Worm (Caenorhabditis elegans): ENCODE results near the gene sucl-1.

The sucl-1 gene

DNA sequence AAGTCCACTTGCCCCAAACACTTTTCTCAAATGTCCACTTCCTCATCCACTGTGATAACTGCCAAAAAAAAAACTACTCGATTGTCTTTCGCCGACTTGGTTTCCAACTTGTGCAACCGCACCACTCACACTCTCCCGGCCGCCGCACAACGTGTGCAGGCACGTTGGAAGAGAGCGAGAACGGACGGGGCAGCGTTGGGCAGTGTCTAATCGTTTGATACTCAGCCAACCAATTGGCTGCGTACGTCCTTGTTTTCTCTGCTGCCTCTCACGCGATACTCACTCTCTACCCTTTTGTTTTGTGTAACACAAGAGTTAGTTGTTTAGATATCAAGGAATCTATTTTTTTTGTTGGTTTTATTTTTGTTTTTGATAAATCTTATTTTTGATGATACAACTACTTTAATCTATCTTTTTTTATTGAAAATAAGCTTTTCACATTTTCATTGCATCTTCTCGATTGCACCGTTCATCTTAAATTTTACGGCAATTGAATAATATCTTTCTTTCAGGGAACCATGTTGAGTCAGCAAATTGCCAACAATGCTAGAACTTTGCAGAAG, at the start of gene sucl-1:
Gene sucl-1 (plus strand): TSS at position 513 of the 563 bp plus-strand sequence.
- no peak for TF ChIP-seq unc-62 (GFP tag; optimal IDR thresholded peaks at IDR 0.05)

DNA sequence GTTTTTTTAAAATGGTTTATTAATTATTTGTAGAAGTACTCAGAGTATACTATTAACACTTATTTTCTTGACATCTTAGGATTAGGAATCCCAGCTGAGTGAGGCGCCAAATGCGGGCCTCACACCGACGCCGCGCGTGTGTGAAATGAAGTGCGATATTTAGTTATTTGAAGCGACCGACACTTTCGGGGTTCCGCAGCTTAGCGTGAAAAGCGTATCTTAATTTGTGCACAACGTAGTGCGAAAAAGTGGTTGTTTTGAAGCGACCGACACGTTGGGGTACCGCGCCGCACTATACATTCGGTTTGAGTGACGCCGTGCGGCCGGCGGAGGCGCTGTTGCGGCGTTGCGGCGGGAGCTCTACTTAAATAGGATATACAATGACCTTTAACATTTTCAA, 48.9 kb upstream of the sucl-1 start:
- no peak for TF ChIP-seq unc-62 (GFP tag; optimal IDR thresholded peaks at IDR 0.05)

DNA sequence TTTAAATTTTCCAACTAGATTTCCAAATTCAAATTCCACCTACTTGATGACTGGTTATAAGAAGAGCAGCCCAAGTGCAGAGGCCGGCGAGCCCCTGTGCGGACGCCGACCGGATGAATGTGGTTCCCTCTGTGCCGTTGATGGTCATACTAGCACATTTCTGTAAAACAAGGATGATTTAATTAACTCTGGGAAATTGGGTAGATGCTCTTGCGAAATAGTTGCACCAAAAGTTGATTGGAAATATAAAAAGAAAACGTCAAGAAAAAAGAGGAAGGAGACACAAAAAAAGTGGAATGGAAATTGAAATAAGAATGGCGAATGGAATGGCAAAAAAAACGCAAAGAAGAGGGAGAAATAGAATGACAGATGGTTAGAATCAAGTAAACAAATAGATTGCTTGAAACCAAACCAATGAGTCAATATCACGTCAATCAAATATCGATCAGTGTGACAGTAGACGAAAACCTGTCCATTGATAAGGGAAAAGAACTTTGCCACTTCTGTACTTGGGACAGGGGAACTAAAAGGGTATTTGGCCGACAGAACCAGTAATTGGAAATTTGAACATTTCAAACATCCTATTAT, 47.0 kb upstream of the sucl-1 start, which contains the start of gene tmem-184:
Gene tmem-184 (minus strand): TSS at position 164 of the 588 bp plus-strand sequence.
- no peak for TF ChIP-seq unc-62 (GFP tag; optimal IDR thresholded peaks at IDR 0.05)

DNA sequence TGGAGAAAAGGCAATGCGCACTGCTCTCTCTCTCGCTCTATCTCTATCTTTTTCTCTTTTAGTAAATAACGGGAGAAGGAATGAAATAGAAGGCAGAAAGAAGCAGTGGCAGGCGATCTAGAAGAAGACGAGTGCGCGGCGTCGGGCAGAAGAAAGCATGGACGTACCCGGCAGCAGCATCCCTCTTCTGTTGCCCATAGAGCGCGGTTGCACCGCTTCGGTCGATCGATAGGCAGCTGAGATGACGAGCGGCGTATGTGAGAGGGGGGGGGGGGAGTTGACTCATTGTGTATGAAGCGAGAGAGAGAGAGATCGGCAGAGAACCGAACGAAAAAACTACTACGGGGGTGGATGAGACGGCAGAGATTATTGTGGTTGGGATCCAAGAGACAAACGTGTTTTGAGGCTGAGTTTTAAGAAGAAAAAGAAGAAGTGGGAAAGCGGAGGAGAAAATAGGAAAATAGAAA, 45.6 kb upstream of the sucl-1 start:
- no peak for TF ChIP-seq unc-62 (GFP tag; optimal IDR thresholded peaks at IDR 0.05)

DNA sequence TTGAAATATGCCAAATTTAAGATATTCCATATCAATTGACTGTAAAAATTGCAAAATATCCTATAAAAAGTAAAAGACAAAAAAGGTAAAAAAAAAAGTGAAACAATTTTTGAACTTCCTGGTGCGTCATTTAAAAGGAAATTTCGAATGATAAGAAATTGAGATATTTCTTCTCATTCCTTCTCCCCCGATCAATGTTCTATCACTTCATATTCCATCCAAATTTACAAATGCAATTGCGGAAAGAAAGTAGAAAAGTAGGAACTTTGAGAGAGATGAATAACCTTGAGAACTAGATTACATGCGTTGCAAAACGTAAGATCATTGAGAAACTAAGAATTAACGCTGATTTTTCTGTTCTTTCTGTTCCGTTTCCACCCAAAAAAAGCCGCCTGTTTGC, 44.2 kb upstream of the sucl-1 start:
- TF ChIP-seq unc-62 (GFP tag; optimal IDR thresholded peaks at IDR 0.05), result no peak

DNA sequence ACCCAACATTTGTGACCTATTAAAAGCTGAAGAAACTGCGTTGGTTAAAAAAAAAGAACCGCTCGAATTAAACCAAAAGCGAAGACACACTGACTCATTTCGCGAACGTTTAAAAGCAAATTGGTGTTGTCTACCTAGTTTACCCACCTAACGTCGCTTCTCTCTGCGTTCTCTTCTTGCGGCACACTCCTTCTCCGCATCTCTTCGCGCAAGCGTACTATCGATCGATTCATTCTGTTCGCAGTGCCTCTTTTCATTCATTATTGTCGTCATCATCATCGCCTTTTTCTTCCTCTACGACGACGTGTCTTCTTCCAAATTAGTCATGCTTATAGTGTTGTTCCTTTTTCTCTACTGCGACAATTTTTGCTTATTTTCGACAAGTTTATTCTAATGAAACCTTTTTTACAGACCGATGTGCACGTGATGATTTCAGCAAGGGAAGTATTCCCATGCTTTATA, 42.6 kb upstream of the sucl-1 start, which contains the start of gene atrn-1:
Gene atrn-1 (plus strand): TSS at position 412 of the 462 bp plus-strand sequence.
- TF ChIP-seq unc-62 (GFP tag; optimal IDR thresholded peaks at IDR 0.05), result no peak

DNA sequence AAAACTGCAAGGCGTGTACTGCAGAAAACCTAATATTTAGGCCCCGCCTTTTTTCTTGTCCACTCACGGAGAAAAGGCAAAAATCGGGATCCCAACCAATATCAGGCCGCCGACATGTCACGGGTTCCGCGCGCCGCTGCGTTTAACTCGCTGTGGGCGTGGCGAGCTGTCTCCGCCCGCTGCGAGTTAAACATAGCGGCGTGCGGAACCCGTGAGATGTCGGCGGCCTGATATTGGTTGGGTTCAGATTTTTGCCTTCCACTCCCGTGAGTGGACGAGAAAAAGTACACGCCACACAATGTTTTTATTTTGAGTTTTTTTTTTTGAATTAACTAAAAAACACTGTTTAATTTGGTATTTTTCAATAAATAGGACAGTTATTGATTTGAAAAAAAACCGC, 38.4 kb upstream of the sucl-1 start:
- no peak for TF ChIP-seq unc-62 (GFP tag; optimal IDR thresholded peaks at IDR 0.05)

DNA sequence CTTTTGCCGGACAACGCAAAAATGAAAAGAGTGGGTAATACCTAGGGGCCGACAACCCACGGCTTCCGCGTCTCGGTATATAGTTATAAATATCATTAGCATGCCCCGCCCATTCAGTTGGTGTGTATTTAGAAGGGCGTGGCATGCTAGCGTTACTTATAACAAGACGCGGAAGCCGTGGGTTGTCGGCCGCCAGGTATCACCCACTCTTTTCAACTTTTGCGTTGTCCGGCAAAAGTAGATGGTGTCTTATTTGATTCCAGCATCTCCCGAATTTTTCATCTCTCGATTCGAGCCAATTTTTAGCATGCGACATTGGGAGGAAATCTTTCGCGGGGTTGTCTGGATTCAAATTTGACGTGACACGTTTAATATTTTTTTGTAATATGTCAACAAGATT, 36.0 kb upstream of the sucl-1 start:
- TF ChIP-seq unc-62 (GFP tag; optimal IDR thresholded peaks at IDR 0.05), result no peak

DNA sequence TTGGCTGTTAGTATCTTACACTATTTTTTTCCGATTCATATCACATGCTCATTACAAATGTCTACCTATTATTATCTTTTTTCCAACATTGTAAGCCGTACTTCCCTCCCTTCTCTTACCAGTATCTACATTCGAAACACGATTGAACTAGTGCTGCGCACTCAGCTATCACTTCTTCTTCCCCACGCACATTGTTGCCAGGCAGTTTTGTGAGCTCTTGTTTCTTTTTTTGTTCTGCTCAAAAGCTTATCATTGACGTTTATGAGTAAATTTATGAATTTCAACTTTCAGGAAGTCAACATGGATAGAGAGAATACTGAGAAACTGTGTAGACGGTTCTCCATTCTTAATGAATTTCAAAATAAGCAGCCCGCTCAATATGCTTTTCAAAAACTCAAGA, 32.7 kb upstream of the sucl-1 start, which contains the start of gene F33C8.2:
Gene F33C8.2 (plus strand): TSS at position 301 of the 400 bp plus-strand sequence.
- TF ChIP-seq unc-62 (GFP tag; optimal IDR thresholded peaks at IDR 0.05), result no peak

DNA sequence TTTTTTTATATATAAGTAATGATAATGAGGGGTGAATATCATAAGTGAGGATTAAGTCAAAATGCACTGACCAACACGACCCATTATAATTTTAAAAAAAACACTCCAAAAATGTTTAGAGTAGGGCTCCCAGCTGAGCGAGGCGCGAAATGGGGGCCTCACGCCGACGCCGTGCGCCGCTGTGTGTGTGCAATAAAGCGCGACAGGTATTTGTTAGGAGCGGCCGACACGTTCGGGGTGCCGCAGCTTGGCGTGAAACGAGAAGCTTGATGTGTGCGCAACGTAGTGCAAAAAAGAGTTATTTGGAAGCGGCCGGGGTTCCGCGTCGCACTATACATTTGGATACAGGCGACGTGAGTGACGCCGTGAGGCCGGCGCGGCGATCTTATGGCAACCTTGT, 28.9 kb upstream of the sucl-1 start:
- TF ChIP-seq unc-62 (GFP tag; optimal IDR thresholded peaks at IDR 0.05), result no peak

DNA sequence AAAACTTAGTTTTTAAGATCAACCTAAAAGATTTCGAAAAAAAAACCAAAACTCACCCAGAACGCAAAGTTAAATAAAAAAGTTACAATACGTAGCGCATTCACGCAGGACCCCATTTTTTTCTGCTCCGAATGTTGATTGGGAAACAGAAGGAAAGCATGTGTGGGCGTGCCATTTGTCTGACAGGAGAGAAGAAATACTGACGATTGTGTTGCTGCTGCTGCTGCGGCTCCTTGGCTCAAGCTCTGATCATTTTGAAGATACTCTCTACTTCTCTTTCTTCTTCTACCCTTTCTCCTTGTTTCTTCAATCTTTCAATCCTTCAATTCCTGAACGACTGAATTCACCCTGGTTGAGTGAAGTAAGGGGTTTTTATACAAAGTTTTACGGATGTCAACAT, 24.5 kb upstream of the sucl-1 start, which contains the start of gene tsp-8:
Gene tsp-8 (minus strand): TSS at position 185 of the 400 bp plus-strand sequence.
- no peak for TF ChIP-seq unc-62 (GFP tag; optimal IDR thresholded peaks at IDR 0.05)

DNA sequence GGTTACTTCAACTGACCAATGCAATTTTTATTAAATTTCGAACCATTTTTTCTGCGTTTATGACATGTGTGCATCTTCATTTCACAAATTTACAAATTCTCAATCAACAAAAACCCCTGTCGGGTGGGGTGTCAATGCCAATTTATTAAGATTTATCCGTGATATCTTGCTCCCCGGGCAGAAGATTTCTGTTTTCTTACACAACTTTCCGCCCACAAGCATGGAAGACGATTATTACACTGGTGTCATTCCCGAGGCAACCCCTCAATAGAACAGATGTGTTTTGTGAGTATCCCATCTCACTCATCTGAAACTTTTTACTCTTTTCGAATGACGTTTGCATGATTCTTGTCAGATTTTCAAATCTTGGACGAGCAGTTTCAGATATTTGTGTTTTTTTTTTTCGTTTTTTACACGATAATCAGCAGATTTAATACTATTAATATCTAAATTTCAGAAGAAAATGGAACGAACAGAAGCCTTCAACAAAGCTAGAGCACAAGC, 21.9 kb upstream of the sucl-1 start, which contains the start of gene F33C8.4:
Gene F33C8.4 (plus strand): TSS at position 454 of the 504 bp plus-strand sequence.
- TF ChIP-seq unc-62 (GFP tag; optimal IDR thresholded peaks at IDR 0.05), result no peak

DNA sequence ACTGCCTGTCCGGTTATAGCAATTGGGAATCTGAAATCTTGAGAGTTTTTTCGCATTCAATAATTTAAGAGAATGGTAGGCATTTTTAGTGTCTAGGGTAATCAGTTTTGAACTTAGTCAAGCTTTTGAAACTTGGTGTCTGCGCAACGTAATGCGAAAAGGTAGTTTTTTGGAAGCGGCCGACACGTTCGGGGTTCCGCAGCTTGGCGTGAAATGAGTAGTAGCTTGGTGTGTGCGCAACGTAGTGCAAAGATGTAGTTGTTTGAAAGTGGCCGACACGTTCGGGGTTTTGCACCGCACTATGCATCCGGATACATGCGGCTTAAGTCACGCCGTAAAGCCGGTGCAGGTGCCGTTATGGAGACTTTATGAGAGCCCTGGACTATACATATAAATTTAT, 17.6 kb upstream of the sucl-1 start:
- no peak for TF ChIP-seq unc-62 (GFP tag; optimal IDR thresholded peaks at IDR 0.05)

DNA sequence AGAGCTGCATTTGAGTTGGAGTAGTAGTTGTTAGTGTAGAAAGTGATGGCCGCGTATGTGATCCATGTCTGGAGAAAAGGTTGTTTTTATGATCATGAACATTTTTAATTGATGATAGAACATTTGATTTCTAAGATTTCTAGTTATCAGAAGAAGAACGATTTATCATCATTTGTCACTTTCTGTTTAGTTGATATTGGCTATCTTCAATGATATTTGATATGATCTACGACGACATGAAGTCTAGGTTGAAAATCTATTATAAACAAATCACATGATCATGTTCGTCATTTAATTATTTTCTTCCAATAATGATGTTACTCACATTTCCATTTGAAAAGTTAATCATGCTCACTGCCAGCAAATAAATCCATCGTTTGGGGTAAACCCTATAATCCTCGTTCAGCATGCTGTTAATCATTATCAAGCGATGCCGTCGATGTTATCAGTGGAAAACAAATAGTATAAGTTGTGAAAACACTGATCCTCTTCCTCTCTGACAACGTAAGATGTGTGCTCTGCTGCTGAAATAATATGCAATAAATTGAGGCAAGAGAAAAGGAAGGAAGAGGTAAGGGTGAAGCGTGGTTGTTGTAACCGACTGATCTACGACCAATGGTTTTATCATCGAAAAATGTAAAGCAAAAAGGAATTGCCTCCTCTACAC, 16.7 kb upstream of the sucl-1 start:
- TF ChIP-seq unc-62 (GFP tag; optimal IDR thresholded peaks at IDR 0.05), result no peak

DNA sequence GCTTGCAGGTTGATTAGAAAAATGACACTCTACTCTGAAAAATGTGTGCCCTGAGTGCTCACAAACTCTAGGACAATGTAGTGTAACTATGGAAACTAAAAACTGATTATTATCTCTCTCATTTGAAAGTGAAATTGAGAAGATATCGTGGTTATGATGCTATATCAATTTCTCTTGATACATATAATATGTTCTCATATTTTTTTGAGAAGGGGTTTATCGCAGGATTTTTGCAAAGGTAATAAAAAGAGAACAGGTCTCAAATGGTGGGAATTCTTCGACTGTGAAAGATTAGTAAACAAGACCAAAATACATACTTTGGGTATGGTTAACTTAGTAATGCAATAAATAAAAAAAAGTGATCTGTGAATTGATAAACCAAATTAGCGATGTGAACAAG, 16.2 kb upstream of the sucl-1 start:
- no peak for TF ChIP-seq unc-62 (GFP tag; optimal IDR thresholded peaks at IDR 0.05)

DNA sequence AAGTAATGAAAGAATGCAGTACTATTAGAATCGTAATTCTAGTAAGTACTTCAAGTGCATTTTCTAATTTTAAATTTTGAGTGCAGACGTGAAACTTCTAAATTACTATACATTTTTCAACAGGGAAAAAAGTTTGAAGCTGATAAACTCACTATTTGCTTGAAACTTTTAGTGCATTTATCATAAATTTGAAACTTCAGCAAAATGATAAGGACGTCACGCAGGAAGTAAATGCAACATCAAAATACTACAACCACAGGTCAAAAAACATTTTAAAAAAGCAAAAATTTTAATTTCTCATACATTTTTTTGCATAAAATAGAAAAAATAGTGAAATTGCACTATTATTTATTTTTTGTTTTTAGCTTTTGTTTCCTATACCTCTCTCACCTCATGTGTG, 14.4 kb upstream of the sucl-1 start:
- no peak for TF ChIP-seq unc-62 (GFP tag; optimal IDR thresholded peaks at IDR 0.05)

Measured in whole organism, dauer.